Fruit fly (Drosophila melanogaster) whole organism, embryonic: ENCODE measurements around the gene CG15011.

Experiments used
- Abd-B ChIP-seq: fragments of 200-800 bp; sonication (Bioruptor generic); optimal IDR thresholded peaks from 2 replicates; lab custom pipeline; 2018; ENCODE audit warnings: missing biosample characterization, mild to moderate bottlenecking, missing genetic modification characterization, moderate library complexity
- CG10366 ChIP-seq: fragments of 200-800 bp; sonication (Bioruptor generic); IDR thresholded peaks from 2 replicates; pipeline ENCODE4 v1.3.6; 2022; ENCODE audit warnings: missing biosample characterization, missing genetic modification characterization
- CG10565 ChIP-seq: fragments of 200-800 bp; sonication (Bioruptor generic); optimal IDR thresholded peaks from 3 replicates; lab custom pipeline; 2016; ENCODE audit warnings: missing biosample characterization, mild to moderate bottlenecking, missing genetic modification characterization
- CG10654 ChIP-seq: fragments of 200-800 bp; sonication (Bioruptor generic); optimal IDR thresholded peaks from 2 replicates; lab custom pipeline; 2016; ENCODE audit warnings: missing biosample characterization, missing genetic modification characterization
- CG12391 ChIP-seq: fragments of 200-800 bp; sonication (Bioruptor generic); optimal IDR thresholded peaks from 3 replicates; lab custom pipeline; 2018; ENCODE audit warnings: missing biosample characterization, mild to moderate bottlenecking, missing genetic modification characterization, moderate library complexity
- CG13123 ChIP-seq: fragments of 200-800 bp; sonication (Bioruptor generic); optimal IDR thresholded peaks from 2 replicates; lab custom pipeline; 2016; ENCODE audit warnings: missing biosample characterization, missing genetic modification characterization
- CG13775 ChIP-seq: fragments of 200-800 bp; sonication (Bioruptor generic); optimal IDR thresholded peaks from 3 replicates; lab custom pipeline; 2017; ENCODE audit warnings: missing biosample characterization, mild to moderate bottlenecking, missing genetic modification characterization
- CG15269 ChIP-seq: fragments of 200-800 bp; sonication (Bioruptor generic); optimal IDR thresholded peaks from 2 replicates; lab custom pipeline; 2018; ENCODE audit warnings: missing biosample characterization, mild to moderate bottlenecking, missing genetic modification characterization, moderate library complexity
- CG1602 ChIP-seq: fragments of 200-800 bp; sonication (Bioruptor generic); optimal IDR thresholded peaks from 3 replicates; lab custom pipeline; 2016; ENCODE audit warnings: missing biosample characterization, missing genetic modification characterization
- CG16779 ChIP-seq: fragments of 200-800 bp; sonication (Bioruptor generic); IDR thresholded peaks from 2 replicates; pipeline ENCODE4 v1.3.6; 2022; ENCODE audit warnings: missing biosample characterization, missing genetic modification characterization
- CG17359 ChIP-seq: fragments of 200-800 bp; sonication (Bioruptor generic); optimal IDR thresholded peaks from 3 replicates; lab custom pipeline; 2018; ENCODE audit warnings: missing biosample characterization, mild to moderate bottlenecking, missing genetic modification characterization, moderate library complexity
- CG18476 ChIP-seq: fragments of 200-800 bp; sonication (Bioruptor generic); optimal IDR thresholded peaks from 2 replicates; lab custom pipeline; 2016; ENCODE audit warnings: missing biosample characterization, mild to moderate bottlenecking, missing genetic modification characterization
- CG18619 ChIP-seq: fragments of 200-800 bp; sonication (Bioruptor generic); optimal IDR thresholded peaks from 3 replicates; lab custom pipeline; 2017; ENCODE audit warnings: missing biosample characterization, mild to moderate bottlenecking, missing genetic modification characterization
- CG32532 ChIP-seq: fragments of 200-800 bp; sonication (Bioruptor generic); IDR thresholded peaks from 2 replicates; pipeline ENCODE4 v1.3.6; 2022; ENCODE audit warnings: missing biosample characterization, missing genetic modification characterization
- CG32772 ChIP-seq: fragments of 200-800 bp; sonication (Bioruptor generic); IDR thresholded peaks from 2 replicates; pipeline ENCODE4 v1.3.6; 2022; ENCODE audit warnings: missing biosample characterization, missing genetic modification characterization
- CG34376 ChIP-seq: fragments of 200-800 bp; sonication (Bioruptor generic); optimal IDR thresholded peaks from 2 replicates; lab custom pipeline; 2018; ENCODE audit warnings: missing biosample characterization, mild to moderate bottlenecking, missing genetic modification characterization
- CG42726 ChIP-seq: fragments of 200-800 bp; sonication (Bioruptor generic); IDR thresholded peaks from 2 replicates; pipeline ENCODE4 v1.3.6; 2022; ENCODE audit warnings: missing biosample characterization, missing genetic modification characterization; ENCODE audit not compliant: partially characterized antibody
- CG4328 ChIP-seq: fragments of 200-800 bp; sonication (Bioruptor generic); optimal IDR thresholded peaks from 3 replicates; lab custom pipeline; 2017; ENCODE audit warnings: missing biosample characterization, missing genetic modification reagents, missing genetic modification characterization
- CG5180 ChIP-seq: fragments of 200-800 bp; sonication (Bioruptor generic); optimal IDR thresholded peaks from 3 replicates; lab custom pipeline; 2017; ENCODE audit warnings: missing biosample characterization, missing genetic modification characterization, mild to moderate bottlenecking, moderate library complexity, missing genetic modification reagents
- CG6175 ChIP-seq: fragments of 200-800 bp; sonication (Bioruptor generic); IDR thresholded peaks from 3 replicates; pipeline ENCODE4 v1.3.6; 2022; ENCODE audit warnings: missing biosample characterization, missing genetic modification characterization
- CG7372 ChIP-seq: fragments of 200-800 bp; sonication (Bioruptor generic); IDR thresholded peaks from 2 replicates; pipeline ENCODE4 v1.3.6; 2022; ENCODE audit warnings: missing biosample characterization, missing genetic modification characterization
- CG7928 ChIP-seq: fragments of 200-800 bp; sonication (Bioruptor generic); optimal IDR thresholded peaks from 2 replicates; lab custom pipeline; 2017; ENCODE audit warnings: missing biosample characterization, mild to moderate bottlenecking, missing genetic modification characterization
- D ChIP-seq, 2 experiments: fragments of 200-800 bp in 1 of 2; fragments of >200 bp in 1 of 2; sonication (Bioruptor generic) in 1 of 2; optimal IDR thresholded peaks; 2 replicates in 1 of 2; 3 replicates in 1 of 2; lab custom pipeline; 2017; ENCODE audit warnings: mild to moderate bottlenecking in 1 of 2, missing biosample characterization in 1 of 2, missing genetic modification characterization in 1 of 2, missing genetic modification reagents in 1 of 2
- Dref ChIP-seq: fragments of 200-800 bp; sonication (Bioruptor generic); IDR thresholded peaks from 2 replicates; pipeline ENCODE4 v1.3.6; 2022; ENCODE audit warnings: missing biosample characterization, missing genetic modification characterization
- Eip74EF ChIP-seq, 2 experiments: fragments of 200-800 bp in 1 of 2; fragments of >200 bp in 1 of 2; sonication (Bioruptor generic) in 1 of 2; optimal IDR thresholded peaks; 2 replicates each; lab custom pipeline; 2017 to 2019; ENCODE audit warnings: missing biosample characterization in 2 of 2, missing genetic modification characterization in 2 of 2, mild to moderate bottlenecking in 1 of 2, moderate library complexity in 1 of 2
- Fer3 ChIP-seq: fragments of 200-800 bp; sonication (Bioruptor generic); optimal IDR thresholded peaks from 2 replicates; lab custom pipeline; 2018; ENCODE audit warnings: missing biosample characterization, mild to moderate bottlenecking, missing genetic modification characterization, moderate library complexity
- HmgZ ChIP-seq: fragments of 200-800 bp; sonication (Bioruptor generic); optimal IDR thresholded peaks from 2 replicates; lab custom pipeline; 2018; ENCODE audit warnings: missing biosample characterization, mild to moderate bottlenecking, missing genetic modification characterization
- Hr3 ChIP-seq: fragments of 200-800 bp; sonication (Bioruptor generic); optimal IDR thresholded peaks from 3 replicates; lab custom pipeline; 2016; ENCODE audit warnings: missing biosample characterization, missing genetic modification characterization
- Myb ChIP-seq: fragments of 200-800 bp; sonication (Bioruptor generic); optimal IDR thresholded peaks from 2 replicates; lab custom pipeline; 2016; ENCODE audit warnings: missing biosample characterization, missing genetic modification characterization
- Spps ChIP-seq: fragments of 200-800 bp; sonication (Bioruptor generic); optimal IDR thresholded peaks from 2 replicates; lab custom pipeline; 2018; ENCODE audit warnings: missing biosample characterization, mild to moderate bottlenecking, missing genetic modification characterization
- Sry-β ChIP-seq: fragments of 200-800 bp; sonication (Bioruptor generic); optimal IDR thresholded peaks from 2 replicates; lab custom pipeline; 2018; ENCODE audit warnings: missing biosample characterization, mild to moderate bottlenecking, missing genetic modification characterization, moderate library complexity
- YL-1 ChIP-seq: fragments of 200-800 bp; sonication (Bioruptor generic); optimal IDR thresholded peaks from 3 replicates; lab custom pipeline; 2017; ENCODE audit warnings: missing biosample characterization, mild to moderate bottlenecking, missing genetic modification characterization
- az2 ChIP-seq: fragments of 200-800 bp; sonication (Bioruptor generic); optimal IDR thresholded peaks from 3 replicates; lab custom pipeline; 2016; ENCODE audit warnings: missing biosample characterization, missing genetic modification characterization
- bbx ChIP-seq: fragments of 200-800 bp; sonication (Bioruptor generic); IDR thresholded peaks from 2 replicates; pipeline ENCODE4 v1.3.6; 2022; ENCODE audit warnings: missing biosample characterization, missing genetic modification characterization; ENCODE audit not compliant: partially characterized antibody
- caup ChIP-seq: fragments of 200-800 bp; sonication (Bioruptor generic); optimal IDR thresholded peaks from 3 replicates; lab custom pipeline; 2017; ENCODE audit warnings: missing biosample characterization, mild to moderate bottlenecking, missing genetic modification characterization, moderate library complexity; ENCODE audit not compliant: severe bottlenecking
- crp ChIP-seq, 2 experiments: fragments of 200-800 bp; sonication (Bioruptor generic); optimal IDR thresholded peaks; 2 replicates in 1 of 2; 3 replicates in 1 of 2; lab custom pipeline; 2017; ENCODE audit warnings: missing biosample characterization in 2 of 2, missing genetic modification characterization in 2 of 2, mild to moderate bottlenecking in 1 of 2, moderate library complexity in 1 of 2
- dimm ChIP-seq: fragments of 200-800 bp; sonication (Bioruptor generic); IDR thresholded peaks from 2 replicates; pipeline ENCODE4 v1.3.6; 2022; ENCODE audit warnings: missing biosample characterization, missing genetic modification characterization
- dpn ChIP-seq, 2 experiments: fragments of 200-800 bp; sonication (Bioruptor generic); optimal IDR thresholded peaks; 3 replicates each; lab custom pipeline; 2016; ENCODE audit warnings: missing biosample characterization in 2 of 2, missing genetic modification characterization in 2 of 2
- eyg ChIP-seq: fragments of 200-800 bp; sonication (Bioruptor generic); optimal IDR thresholded peaks from 3 replicates; lab custom pipeline; 2016; ENCODE audit warnings: missing biosample characterization, missing genetic modification characterization
- insv ChIP-seq, 2 experiments: fragments of 200-800 bp; sonication (Bioruptor generic); optimal IDR thresholded peaks; 3 replicates each; lab custom pipeline; 2016 to 2018; ENCODE audit warnings: missing biosample characterization in 2 of 2, missing genetic modification characterization in 2 of 2
- lilli ChIP-seq: fragments of 200-800 bp; sonication (Bioruptor generic); optimal IDR thresholded peaks from 3 replicates; lab custom pipeline; 2016; ENCODE audit warnings: missing biosample characterization, missing genetic modification characterization
- nom ChIP-seq: fragments of 200-800 bp; sonication (Bioruptor generic); optimal IDR thresholded peaks from 2 replicates; lab custom pipeline; 2017; ENCODE audit warnings: missing biosample characterization, missing genetic modification characterization, mild to moderate bottlenecking, moderate library complexity, missing genetic modification reagents
- prd ChIP-seq, 3 experiments: fragments of >200 bp in 2 of 3; fragments of 200-800 bp in 1 of 3; sonication (Bioruptor generic) in 1 of 3; optimal IDR thresholded peaks in 2 of 3; IDR thresholded peaks in 1 of 3; 2 replicates in 2 of 3; 3 replicates in 1 of 3; pipeline versions ENCODE4 v1.3.6 to Lab custom; 2017 to 2022; ENCODE audit warnings: missing biosample characterization in 1 of 3, missing genetic modification characterization in 1 of 3
- salm ChIP-seq: fragments of 200-800 bp; sonication (Bioruptor generic); optimal IDR thresholded peaks from 2 replicates; lab custom pipeline; 2018; ENCODE audit warnings: missing biosample characterization, mild to moderate bottlenecking, missing genetic modification characterization
- stwl ChIP-seq: fragments of 200-800 bp; sonication (Bioruptor generic); optimal IDR thresholded peaks from 3 replicates; lab custom pipeline; 2018; ENCODE audit warnings: missing biosample characterization, mild to moderate bottlenecking, missing genetic modification characterization, moderate library complexity
- sug ChIP-seq: fragments of 200-800 bp; optimal IDR thresholded peaks from 2 replicates; lab custom pipeline; 2019; ENCODE audit warnings: missing biosample characterization, mild to moderate bottlenecking, missing genetic modification characterization, moderate library complexity
- toy ChIP-seq: fragments of 200-800 bp; sonication (Bioruptor generic); IDR thresholded peaks from 2 replicates; pipeline ENCODE4 v1.3.6; 2022; ENCODE audit warnings: missing biosample characterization, missing genetic modification characterization
- zfh1 ChIP-seq: fragments of 200-800 bp; sonication (Bioruptor generic); IDR thresholded peaks from 3 replicates; pipeline ENCODE4 v1.3.6; 2022; ENCODE audit warnings: missing biosample characterization, missing genetic modification characterization

The CG15011 gene

dm6 chr3L:4286784-4287183 lies 27.8 kb upstream of the CG15011 start, which contains the start of gene TfIIEbeta (continued):
- no peak for TF ChIP-seq D (optimal IDR thresholded peaks at IDR 0.05; lab: Kevin White, UChicago)
- TF ChIP-seq D (GFP tag; optimal IDR thresholded peaks at IDR 0.05; lab: Kevin White, UChicago): peak; percentile 7
- peak; percentile 95 for TF ChIP-seq CG7928 (GFP tag; lab: Kevin White, UChicago)
- peak; percentile 5 for TF ChIP-seq CG10654
- no peak for TF ChIP-seq CG7372 (GFP tag; lab: Robert Waterston, UW)
- peak; percentile 14 for TF ChIP-seq Hr3
- peak; percentile 46 for TF ChIP-seq Fer3
- TF ChIP-seq stwl (tag; lab: Kevin White, UChicago): peak; percentile 59
- TF ChIP-seq YL-1: peak; percentile 61
- TF ChIP-seq dimm (GFP tag; lab: Robert Waterston, UW): no peak
- no peak for TF ChIP-seq CG18619 (GFP tag; lab: Kevin White, UChicago)
- peak; percentile 2 for TF ChIP-seq caup (GFP tag; lab: Kevin White, UChicago)
- peak; percentile 68 to 92 for TF ChIP-seq crp (GFP tag; optimal IDR thresholded peaks at IDR 0.05; lab: Kevin White, UChicago)
- no peak for TF ChIP-seq Eip74EF (GFP tag; optimal IDR thresholded peaks at IDR 0.05; lab: Kevin White, UChicago)
- no peak for TF ChIP-seq CG16779
- TF ChIP-seq CG18476 (GFP tag; lab: Kevin White, UChicago): peak; percentile 9
- TF ChIP-seq dpn (GFP tag; optimal IDR thresholded peaks at IDR 0.05; lab: Kevin White, UChicago): peak; percentile 3 to 13
- peak; percentile 36; the same call in 1 of the 2 replicates for TF ChIP-seq CG32772 (GFP tag; lab: Robert Waterston, UW)
- TF ChIP-seq toy: no peak
- peak; percentile 8 for TF ChIP-seq CG13775 (GFP tag; lab: Kevin White, UChicago)
- TF ChIP-seq CG34376 (GFP tag; lab: Kevin White, UChicago): no peak
- TF ChIP-seq CG12391 (tag; lab: Kevin White, UChicago): peak; percentile 60
- peak; percentile 28 for TF ChIP-seq CG10366 (GFP tag; lab: Robert Waterston, UW)
- peak; percentile 9 for TF ChIP-seq CG1602 (GFP tag; lab: Kevin White, UChicago)
- TF ChIP-seq CG6175 (GFP tag; lab: Robert Waterston, UW): no peak
- peak; percentile 11 for TF ChIP-seq Spps (tag; lab: Kevin White, UChicago)
- TF ChIP-seq HmgZ: peak; percentile 27
- peak; percentile 74 for TF ChIP-seq Myb (GFP tag; lab: Kevin White, UChicago)
- TF ChIP-seq CG10565 (GFP tag; lab: Kevin White, UChicago): no peak
- TF ChIP-seq salm (tag; lab: Kevin White, UChicago): no peak
- peak; percentile 63 for TF ChIP-seq CG32532 (GFP tag; lab: Robert Waterston, UW)
- peak; percentile 1 for TF ChIP-seq sug (tag; lab: Kevin White, UChicago)
- no peak for TF ChIP-seq CG4328
- TF ChIP-seq eyg (GFP tag; lab: Kevin White, UChicago): no peak
- peak; percentile 34 for TF ChIP-seq CG15269
- no peak for TF ChIP-seq CG13123 (GFP tag; lab: Kevin White, UChicago)
- peak; percentile 25 for TF ChIP-seq Sry-β (GFP tag; lab: Kevin White, UChicago)
- peak; percentile 6; the same call in 1 of the 2 replicates for TF ChIP-seq CG42726 (GFP tag; lab: Robert Waterston, UW)
- TF ChIP-seq az2 (GFP tag; lab: Kevin White, UChicago): peak; percentile 28
- TF ChIP-seq Dref (GFP tag; lab: Robert Waterston, UW): no peak
- TF ChIP-seq lilli: peak; percentile 13
- TF ChIP-seq zfh1: no peak
- TF ChIP-seq CG5180: no peak
- peak; percentile 66 for TF ChIP-seq CG17359 (tag; lab: Kevin White, UChicago)
- no peak for TF ChIP-seq prd (optimal IDR thresholded peaks at IDR 0.05; lab: Kevin White, UChicago)
- TF ChIP-seq prd (GFP tag; IDR thresholded peaks at IDR 0.05; lab: Robert Waterston, UW): peak; percentile 18; the same call in 1 of the 3 replicates
- TF ChIP-seq Abd-B (GFP tag; lab: Kevin White, UChicago): peak; percentile 3
- TF ChIP-seq bbx (GFP tag; lab: Robert Waterston, UW): no peak
- peak; percentile 16 for TF ChIP-seq nom (GFP tag; lab: Kevin White, UChicago)
- TF ChIP-seq insv (GFP tag; optimal IDR thresholded peaks at IDR 0.05; lab: Kevin White, UChicago): peak in 1 of 2 experiments; percentile 7
